Worm (Caenorhabditis elegans) whole organism, late embryonic: ENCODE data around the gene W02D7.12.

ENCODE experiments used
- C38D4.7 ChIP-seq: fragments of 200-800 bp; sonication (Bioruptor generic); optimal IDR thresholded peaks from 2 replicates; lab custom pipeline; 2018; ENCODE audit warnings: mild to moderate bottlenecking, missing genetic modification characterization, moderate library complexity, missing compliant biosample characterization
- F13H6.1 ChIP-seq: sonication (generic microtip); optimal IDR thresholded peaks from 2 replicates; lab custom pipeline; 2016; ENCODE audit warnings: missing genetic modification characterization, missing compliant biosample characterization
- K02D7.2 ChIP-seq: sonication (generic microtip); optimal IDR thresholded peaks from 2 replicates; lab custom pipeline; 2017; ENCODE audit warnings: mild to moderate bottlenecking, missing genetic modification characterization, missing compliant biosample characterization
- ahr-1 ChIP-seq: sonication (generic microtip); optimal IDR thresholded peaks from 2 replicates; lab custom pipeline; 2016; ENCODE audit warnings: missing genetic modification characterization, missing compliant biosample characterization
- ceh-14 ChIP-seq: sonication (generic microtip); optimal IDR thresholded peaks from 2 replicates; lab custom pipeline; 2016; ENCODE audit warnings: missing genotype, missing genetic modification characterization, missing compliant biosample characterization
- ceh-18 ChIP-seq: sonication (generic microtip); optimal IDR thresholded peaks from 2 replicates; lab custom pipeline; 2016; ENCODE audit warnings: missing genetic modification characterization, missing compliant biosample characterization
- ceh-19 ChIP-seq: fragments of 200-800 bp; sonication (Bioruptor generic); optimal IDR thresholded peaks from 2 replicates; lab custom pipeline; 2018; ENCODE audit warnings: mild to moderate bottlenecking, missing genetic modification characterization, missing compliant biosample characterization
- ceh-2 ChIP-seq: sonication (generic microtip); optimal IDR thresholded peaks from 2 replicates; lab custom pipeline; 2016; ENCODE audit warnings: missing genotype, missing genetic modification characterization, missing compliant biosample characterization
- ceh-22 ChIP-seq: sonication (generic microtip); optimal IDR thresholded peaks from 2 replicates; lab custom pipeline; 2017; ENCODE audit warnings: missing biosample characterization, missing genetic modification characterization
- ceh-24 ChIP-seq: sonication (generic microtip); optimal IDR thresholded peaks from 2 replicates; lab custom pipeline; 2016; ENCODE audit warnings: mild to moderate bottlenecking, missing genetic modification characterization, missing compliant biosample characterization
- ceh-34 ChIP-seq: sonication (generic microtip); optimal IDR thresholded peaks from 2 replicates; lab custom pipeline; 2016; ENCODE audit warnings: mild to moderate bottlenecking, missing genetic modification characterization, missing compliant biosample characterization
- ceh-48 ChIP-seq: sonication (generic microtip); optimal IDR thresholded peaks from 2 replicates; lab custom pipeline; 2016; ENCODE audit warnings: missing genetic modification characterization, inconsistent platforms, missing compliant biosample characterization
- ceh-6 ChIP-seq: fragments of 200-800 bp; sonication (Bioruptor generic); optimal IDR thresholded peaks from 2 replicates; lab custom pipeline; 2018; ENCODE audit warnings: mild to moderate bottlenecking, missing genetic modification characterization, missing compliant biosample characterization
- ceh-9 ChIP-seq: sonication (generic microtip); optimal IDR thresholded peaks from 2 replicates; lab custom pipeline; 2016; ENCODE audit warnings: mild to moderate bottlenecking, missing genetic modification characterization, inconsistent platforms, missing compliant biosample characterization
- che-1 ChIP-seq: sonication (generic microtip); optimal IDR thresholded peaks from 2 replicates; lab custom pipeline; 2016; ENCODE audit warnings: mild to moderate bottlenecking, missing genetic modification characterization, missing compliant biosample characterization
- dmd-4 ChIP-seq: sonication (generic microtip); optimal IDR thresholded peaks from 2 replicates; lab custom pipeline; 2016; ENCODE audit warnings: borderline replicate concordance, missing genetic modification characterization, missing compliant biosample characterization
- elt-2 ChIP-seq: sonication (generic microtip); optimal IDR thresholded peaks from 2 replicates; lab custom pipeline; 2016; ENCODE audit warnings: missing genetic modification reagents, missing genetic modification characterization, missing compliant biosample characterization
- elt-4 ChIP-seq: sonication (generic microtip); optimal IDR thresholded peaks from 2 replicates; lab custom pipeline; 2016; ENCODE audit warnings: missing genetic modification characterization, missing compliant biosample characterization
- ets-4 ChIP-seq: sonication (generic microtip); optimal IDR thresholded peaks from 2 replicates; lab custom pipeline; 2016; ENCODE audit warnings: missing genetic modification characterization, missing compliant biosample characterization
- fax-1 ChIP-seq: sonication (generic microtip); optimal IDR thresholded peaks from 2 replicates; lab custom pipeline; 2016; ENCODE audit warnings: missing genotype, missing genetic modification characterization, missing compliant biosample characterization
- fkh-6 ChIP-seq: sonication (generic microtip); optimal IDR thresholded peaks from 2 replicates; lab custom pipeline; 2016; ENCODE audit warnings: missing genetic modification characterization, missing compliant biosample characterization
- hlh-6 ChIP-seq: sonication (generic microtip); optimal IDR thresholded peaks from 2 replicates; lab custom pipeline; 2016; ENCODE audit warnings: missing genotype, missing genetic modification characterization, missing compliant biosample characterization
- hlh-8 ChIP-seq: sonication (generic microtip); optimal IDR thresholded peaks from 2 replicates; lab custom pipeline; 2016; ENCODE audit warnings: missing genotype, missing genetic modification characterization, missing compliant biosample characterization
- lim-6 ChIP-seq: sonication (generic microtip); optimal IDR thresholded peaks from 2 replicates; lab custom pipeline; 2016; ENCODE audit warnings: missing genetic modification characterization, missing compliant biosample characterization
- lin-11 ChIP-seq: fragments of 200-800 bp; sonication (Bioruptor generic); optimal IDR thresholded peaks from 2 replicates; lab custom pipeline; 2018; ENCODE audit warnings: mild to moderate bottlenecking, missing genetic modification characterization, missing compliant biosample characterization
- nfya-1 ChIP-seq: sonication (generic microtip); optimal IDR thresholded peaks from 2 replicates; lab custom pipeline; 2017; ENCODE audit warnings: missing genetic modification characterization, mild to moderate bottlenecking, missing compliant biosample characterization, antibody characterized with exemption, moderate library complexity
- odd-2 ChIP-seq: sonication (generic microtip); optimal IDR thresholded peaks from 2 replicates; lab custom pipeline; 2017; ENCODE audit warnings: antibody characterized with exemption, mild to moderate bottlenecking, missing genetic modification characterization, missing compliant biosample characterization
- pag-3 ChIP-seq: sonication (generic microtip); optimal IDR thresholded peaks from 2 replicates; lab custom pipeline; 2016; ENCODE audit warnings: missing compliant biosample characterization, missing genetic modification characterization, borderline replicate concordance
- pat-9 ChIP-seq: fragments of 200-800 bp; sonication (Bioruptor generic); optimal IDR thresholded peaks from 2 replicates; lab custom pipeline; 2018; ENCODE audit warnings: mild to moderate bottlenecking, missing genetic modification characterization, moderate library complexity, missing compliant biosample characterization
- pax-1 ChIP-seq: fragments of 150-350 bp; optimal IDR thresholded peaks from 2 replicates; lab custom pipeline; 2014; ENCODE audit warnings: missing biosample characterization, missing genetic modification characterization
- pha-2 ChIP-seq: sonication (generic microtip); optimal IDR thresholded peaks from 2 replicates; lab custom pipeline; 2017; ENCODE audit warnings: mild to moderate bottlenecking, missing genetic modification characterization, missing compliant biosample characterization
- pros-1 ChIP-seq: fragments of 150-350 bp; optimal IDR thresholded peaks from 2 replicates; lab custom pipeline; 2014; ENCODE audit warnings: missing biosample characterization, missing genetic modification reagents, missing genetic modification characterization
- sdc-2 ChIP-seq: sonication (generic microtip); optimal IDR thresholded peaks from 2 replicates; lab custom pipeline; 2016; ENCODE audit warnings: missing genotype, missing genetic modification characterization, missing compliant biosample characterization
- sox-2 ChIP-seq: fragments of 200-800 bp; sonication (Bioruptor generic); IDR thresholded peaks from 2 replicates; pipeline ENCODE4 v1.3.6; 2022; ENCODE audit warnings: missing genetic modification reagents, missing genetic modification characterization, missing compliant biosample characterization
- sox-4 ChIP-seq: sonication (generic microtip); optimal IDR thresholded peaks from 2 replicates; lab custom pipeline; 2017; ENCODE audit warnings: mild to moderate bottlenecking, missing genetic modification characterization, inconsistent platforms, missing compliant biosample characterization
- syd-9 ChIP-seq: sonication (generic microtip); optimal IDR thresholded peaks from 2 replicates; lab custom pipeline; 2016; ENCODE audit warnings: mild to moderate bottlenecking, missing genetic modification characterization, moderate library complexity, missing compliant biosample characterization
- unc-42 ChIP-seq: sonication (generic microtip); optimal IDR thresholded peaks from 2 replicates; lab custom pipeline; 2016; ENCODE audit warnings: missing genotype, missing genetic modification characterization, missing compliant biosample characterization
- unc-55 ChIP-seq: sonication (generic microtip); optimal IDR thresholded peaks from 2 replicates; lab custom pipeline; 2017; ENCODE audit warnings: missing biosample characterization, missing genetic modification reagents, missing genetic modification characterization
- ztf-16 ChIP-seq: sonication (generic microtip); optimal IDR thresholded peaks from 2 replicates; lab custom pipeline; 2017; ENCODE audit warnings: missing genetic modification characterization, missing compliant biosample characterization

W02D7.12 gene

ce11 chrV:8355435-8356212 is 44.3 kb downstream of the W02D7.12 start, which contains the start of gene mom-2:
TSS of gene mom-2 (plus strand) at chrV:8355988.
- no peak for TF ChIP-seq K02D7.2 (tag; lab: Kevin White, UChicago)
- no peak for TF ChIP-seq fkh-6 (tag; lab: Kevin White, UChicago)
- TF ChIP-seq pag-3: no peak
- no peak for TF ChIP-seq fax-1 (tag; lab: Kevin White, UChicago)
- no peak for TF ChIP-seq ceh-22 (tag; lab: Kevin White, UChicago)
- TF ChIP-seq hlh-8: no peak
- no peak for TF ChIP-seq ceh-6
- no peak for TF ChIP-seq sox-2 (GFP tag; lab: Robert Waterston, UW)
- TF ChIP-seq lim-6 (tag; lab: Kevin White, UChicago): no peak
- no peak for TF ChIP-seq sox-4
- TF ChIP-seq unc-55 (GFP tag; lab: Kevin White, UChicago): no peak
- no peak for TF ChIP-seq ceh-19 (GFP tag; lab: Kevin White, UChicago)
- TF ChIP-seq pax-1 (tag; lab: Kevin White, UChicago): no peak
- TF ChIP-seq elt-4: no peak
- no peak for TF ChIP-seq unc-42 (tag; lab: Kevin White, UChicago)
- no peak for TF ChIP-seq ceh-2 (tag; lab: Kevin White, UChicago)

- no peak for TF ChIP-seq ceh-18 (tag; lab: Kevin White, UChicago)
- no peak for TF ChIP-seq ceh-24 (tag; lab: Kevin White, UChicago)
- TF ChIP-seq C38D4.7: no peak
- no peak for TF ChIP-seq sdc-2 (tag; lab: Kevin White, UChicago)
These were observed 46.4 kb downstream of the W02D7.12 start for ce11 chrV:8357756-8358155.

ce11 chrV:8358702-8359101 is 47.4 kb downstream of the W02D7.12 start:
- TF ChIP-seq ahr-1: no peak
- no peak for TF ChIP-seq fkh-6 (tag; lab: Kevin White, UChicago)
- TF ChIP-seq pat-9 (tag; lab: Kevin White, UChicago): no peak
- no peak for TF ChIP-seq unc-55 (GFP tag; lab: Kevin White, UChicago)
- TF ChIP-seq sox-4: no peak
- no peak for TF ChIP-seq lin-11 (tag; lab: Kevin White, UChicago)
- no peak for TF ChIP-seq ceh-22 (tag; lab: Kevin White, UChicago)
- no peak for TF ChIP-seq pha-2
- TF ChIP-seq ztf-16 (tag; lab: Kevin White, UChicago): no peak
- TF ChIP-seq ceh-2 (tag; lab: Kevin White, UChicago): no peak
- TF ChIP-seq pros-1: no peak
- no peak for TF ChIP-seq odd-2 (tag; lab: Kevin White, UChicago)
- TF ChIP-seq elt-4: no peak
- TF ChIP-seq sox-2 (GFP tag; lab: Robert Waterston, UW): no peak
- no peak for TF ChIP-seq hlh-8
- TF ChIP-seq ceh-48 (tag; lab: Kevin White, UChicago): no peak
- no peak for TF ChIP-seq che-1 (tag; lab: Kevin White, UChicago)
- TF ChIP-seq, all 69 proteins: peak for 0

- TF ChIP-seq ceh-9 (tag; lab: Kevin White, UChicago) (no peak), nfya-1 (peak; percentile 27), F13H6.1 (tag; lab: Kevin White, UChicago) (no peak), ets-4 (tag; lab: Kevin White, UChicago) (no peak), ceh-34 (tag; lab: Kevin White, UChicago) (no peak), hlh-6 (tag; lab: Kevin White, UChicago) (no peak), ceh-14 (tag; lab: Kevin White, UChicago) (no peak), dmd-4 (tag; lab: Kevin White, UChicago) (no peak), syd-9 (tag; lab: Kevin White, UChicago) (no peak), elt-2 (tag; lab: Kevin White, UChicago) (peak; percentile 36), ceh-22 (tag; lab: Kevin White, UChicago) (no peak)
These were observed 47.8 kb downstream of the W02D7.12 start, which contains the start of gene mpdu-1 for ce11 chrV:8359113-8359564. TSS of gene mpdu-1 (minus strand) at chrV:8359163.
